Fruit fly (Drosophila melanogaster): ENCODE data around the gene nkd.

nkd gene

DNA sequence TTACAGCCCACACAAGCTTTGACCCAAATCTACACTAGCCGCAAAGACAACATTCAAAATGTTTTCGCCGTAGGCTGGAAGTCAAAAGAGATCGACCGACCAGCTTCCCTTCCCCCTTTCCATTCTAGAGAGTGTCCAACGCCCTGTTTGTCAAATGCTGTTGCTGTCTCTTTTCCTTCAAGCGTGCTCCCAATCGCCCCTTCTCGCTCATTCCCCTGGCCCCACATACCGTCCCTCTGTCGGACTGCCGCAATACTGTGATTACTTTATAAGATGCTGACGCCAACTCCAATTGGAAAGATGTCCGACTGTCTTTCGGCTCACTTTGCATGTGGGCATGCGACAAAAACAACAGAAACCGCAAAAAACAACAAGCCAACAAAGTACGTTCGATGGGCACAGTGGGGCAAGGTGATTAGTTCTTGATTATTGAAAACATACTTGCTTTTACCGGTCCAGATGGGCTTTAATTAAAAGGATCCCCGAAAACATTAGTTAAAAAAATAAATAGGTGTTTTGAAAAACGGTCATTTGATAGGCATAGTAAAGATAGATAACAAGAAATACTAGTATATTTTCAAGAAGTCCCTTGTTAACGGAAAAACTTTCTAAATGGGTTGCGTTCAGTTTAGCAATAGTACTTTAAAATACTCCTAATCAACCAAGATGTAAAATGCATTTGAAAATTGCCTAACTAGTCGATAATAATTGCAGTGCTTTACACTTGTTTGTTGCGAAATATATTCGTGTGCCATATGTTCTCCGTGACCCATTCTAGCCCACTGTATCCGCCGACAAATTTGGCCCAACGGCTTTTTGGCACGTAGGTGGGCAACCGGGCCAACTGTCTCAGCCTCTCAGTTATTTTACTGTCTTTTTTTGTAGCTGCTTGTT is 34.8 kb upstream of the nkd start (continued):
- TF ChIP-seq Xrp1 (GFP tag; IDR thresholded peaks at IDR 0.05), result 0 out of 2 replicates have a peak, but pooled peaks have one; percentile 18
- peak; percentile 14 for TF ChIP-seq CG10267 (tag; optimal IDR thresholded peaks at IDR 0.05)
- no peak for TF ChIP-seq trem (tag; optimal IDR thresholded peaks at IDR 0.05)
- TF ChIP-seq CG8281 (tag; optimal IDR thresholded peaks at IDR 0.05), result no peak
- TF ChIP-seq sc (optimal IDR thresholded peaks at IDR 0.05), result no peak
- no peak for TF ChIP-seq sc (GFP tag; optimal IDR thresholded peaks at IDR 0.05)
- no peak for TF ChIP-seq fd102C (GFP tag; optimal IDR thresholded peaks at IDR 0.05)
- TF ChIP-seq pb (GFP tag; optimal IDR thresholded peaks at IDR 0.05), result peak; percentile 33
- no peak for TF ChIP-seq Nf-YB (GFP tag; optimal IDR thresholded peaks at IDR 0.05)
- TF ChIP-seq Ets97D (GFP tag; optimal IDR thresholded peaks at IDR 0.05), result no peak
- peak; percentile 64; the same call in 1 of the 3 replicates for TF ChIP-seq CG11456 (GFP tag; IDR thresholded peaks at IDR 0.05)
- peak; percentile 59 for TF ChIP-seq Oli (tag; optimal IDR thresholded peaks at IDR 0.05)
- TF ChIP-seq tin (GFP tag; optimal IDR thresholded peaks at IDR 0.05), result peak; percentile 23
- no peak for TF ChIP-seq hb (GFP tag; IDR thresholded peaks at IDR 0.05; ENCODE audit: partially characterized antibody)
- TF ChIP-seq cas (GFP tag; IDR thresholded peaks at IDR 0.05), result no peak
- TF ChIP-seq CG2678 (tag; optimal IDR thresholded peaks at IDR 0.05), result peak; percentile 64
- peak; percentile 56 for TF ChIP-seq phol (tag; optimal IDR thresholded peaks at IDR 0.05)
- peak; percentile 68 for TF ChIP-seq CG11504 (tag; optimal IDR thresholded peaks at IDR 0.05)
- TF ChIP-seq CG32772 (GFP tag; IDR thresholded peaks at IDR 0.05), result no peak
- peak; percentile 56 for TF ChIP-seq org-1 (GFP tag; optimal IDR thresholded peaks at IDR 0.05)
- no peak for TF ChIP-seq chm (GFP tag; IDR thresholded peaks at IDR 0.05)
- TF ChIP-seq ken (GFP tag; IDR thresholded peaks at IDR 0.05), result no peak
- TF ChIP-seq CG10565 (GFP tag; optimal IDR thresholded peaks at IDR 0.05), result no peak
- no peak for TF ChIP-seq br (optimal IDR thresholded peaks at IDR 0.05)
- TF ChIP-seq zen (tag; optimal IDR thresholded peaks at IDR 0.05), result no peak
- TF ChIP-seq CG13624 (GFP tag; optimal IDR thresholded peaks at IDR 0.05), result no peak
- no peak for TF ChIP-seq Sry-δ (GFP tag; optimal IDR thresholded peaks at IDR 0.05)
- TF ChIP-seq pho (GFP tag; optimal IDR thresholded peaks at IDR 0.05), result peak; percentile 28
- TF ChIP-seq row (GFP tag; IDR thresholded peaks at IDR 0.05), result peak; percentile 45; the same call in 2 of the 3 replicates
- no peak for TF ChIP-seq gcm2 (GFP tag; optimal IDR thresholded peaks at IDR 0.05)
- TF ChIP-seq ems (GFP tag; optimal IDR thresholded peaks at IDR 0.05), result no peak
- no peak for TF ChIP-seq ap (GFP tag; IDR thresholded peaks at IDR 0.05)
- no peak for TF ChIP-seq H15 (GFP tag; IDR thresholded peaks at IDR 0.05)
- TF ChIP-seq CG2116 (GFP tag; optimal IDR thresholded peaks at IDR 0.05), result no peak
- TF ChIP-seq en (GFP tag; optimal IDR thresholded peaks at IDR 0.05), result no peak
- TF ChIP-seq Usf (GFP tag; optimal IDR thresholded peaks at IDR 0.05), result no peak
- no peak for TF ChIP-seq Lhr (GFP tag; optimal IDR thresholded peaks at IDR 0.05)
- TF ChIP-seq CG3838 (GFP tag; optimal IDR thresholded peaks at IDR 0.05), result no peak
- TF ChIP-seq Fer1 (GFP tag; optimal IDR thresholded peaks at IDR 0.05), result no peak
- no peak for TF ChIP-seq sna (GFP tag; IDR thresholded peaks at IDR 0.05; ENCODE audit: partially characterized antibody)
- no peak for TF ChIP-seq pita (GFP tag; optimal IDR thresholded peaks at IDR 0.05)
- TF ChIP-seq CG8359 (GFP tag; optimal IDR thresholded peaks at IDR 0.05; ENCODE audit: borderline replicate concordance), result no peak
- TF ChIP-seq tgo (GFP tag; IDR thresholded peaks at IDR 0.05), result no peak
- TF ChIP-seq sob (GFP tag; IDR thresholded peaks at IDR 0.05), result no peak
- no peak for TF ChIP-seq Asciz (GFP tag; optimal IDR thresholded peaks at IDR 0.05)
- TF ChIP-seq CG7987 (GFP tag; optimal IDR thresholded peaks at IDR 0.05), result no peak
- TF ChIP-seq slbo (GFP tag; IDR thresholded peaks at IDR 0.05), result peak; percentile 23; the same call in 1 of the 2 replicates
- peak; percentile 56 for TF ChIP-seq CG30403 (GFP tag; optimal IDR thresholded peaks at IDR 0.05)
- peak; percentile 21 for TF ChIP-seq CG16815 (GFP tag; optimal IDR thresholded peaks at IDR 0.05)
- TF ChIP-seq CkIIα-i1 (GFP tag; IDR thresholded peaks at IDR 0.05), result no peak
